Fruit fly (Drosophila melanogaster): ENCODE data around the gene CG44227.

CG44227 gene

dm6 chr3R:8669900-8670528 is 15.0 kb downstream of the CG44227 start:
- TF ChIP-seq NC2β (GFP tag; optimal IDR thresholded peaks at IDR 0.05) (no peak), CG14965 (GFP tag; optimal IDR thresholded peaks at IDR 0.05; ENCODE audit: borderline replicate concordance) (no peak), CG15479 (GFP tag; optimal IDR thresholded peaks at IDR 0.05) (no peak), jing (GFP tag; optimal IDR thresholded peaks at IDR 0.05) (no peak), CG17568 (GFP tag; optimal IDR thresholded peaks at IDR 0.05) (no peak), CG12744 (GFP tag; optimal IDR thresholded peaks at IDR 0.05) (no peak), slbo (GFP tag; IDR thresholded peaks at IDR 0.05) (peak; percentile 30; the same call in 1 of the 2 replicates), cas (GFP tag; IDR thresholded peaks at IDR 0.05) (no peak), CTCF (GFP tag; optimal IDR thresholded peaks at IDR 0.05) (no peak), Sox102F (GFP tag; optimal IDR thresholded peaks at IDR 0.05) (no peak), disco-r (GFP tag; optimal IDR thresholded peaks at IDR 0.05) (no peak), z (GFP tag; IDR thresholded peaks at IDR 0.05) (no peak), CG14050 (GFP tag; IDR thresholded peaks at IDR 0.05) (no peak), CG5180 (GFP tag; optimal IDR thresholded peaks at IDR 0.05) (no peak), nom (GFP tag; optimal IDR thresholded peaks at IDR 0.05) (no peak), CG16779 (GFP tag; IDR thresholded peaks at IDR 0.05) (no peak), grn (GFP tag; optimal IDR thresholded peaks at IDR 0.05) (no peak), ato (GFP tag; IDR thresholded peaks at IDR 0.05; ENCODE audit: partially characterized antibody) (no peak), Mes4 (GFP tag; optimal IDR thresholded peaks at IDR 0.05) (no peak), Bteb2 (GFP tag; optimal IDR thresholded peaks at IDR 0.05) (no peak), dati (GFP tag; IDR thresholded peaks at IDR 0.05) (no peak), Hand (GFP tag; optimal IDR thresholded peaks at IDR 0.05) (no peak), CG3838 (GFP tag; optimal IDR thresholded peaks at IDR 0.05) (no peak), dm (GFP tag; optimal IDR thresholded peaks at IDR 0.05) (no peak), CG11723 (GFP tag; optimal IDR thresholded peaks at IDR 0.05) (no peak), CG18262 (tag; optimal IDR thresholded peaks at IDR 0.05) (no peak), ara (GFP tag; IDR thresholded peaks at IDR 0.05) (no peak), CG34376 (GFP tag; optimal IDR thresholded peaks at IDR 0.05) (no peak), ERR (GFP tag; optimal IDR thresholded peaks at IDR 0.05) (peak; percentile 62), sisA (GFP tag; IDR thresholded peaks at IDR 0.05) (no peak), abd-A (tag; optimal IDR thresholded peaks at IDR 0.05) (no peak), ap (GFP tag; IDR thresholded peaks at IDR 0.05) (no peak), Oaz (GFP tag; IDR thresholded peaks at IDR 0.05) (no peak), scrt (GFP tag; optimal IDR thresholded peaks at IDR 0.05) (peak; percentile 60), Doc3 (GFP tag; IDR thresholded peaks at IDR 0.05; ENCODE audit: partially characterized antibody) (no peak), dimm (GFP tag; IDR thresholded peaks at IDR 0.05) (no peak), CG34224 (GFP tag; IDR thresholded peaks at IDR 0.05; ENCODE audit: partially characterized antibody) (no peak), GATAe (GFP tag; conservative IDR thresholded peaks at IDR 0.05) (no peak), Elba2 (GFP tag; optimal IDR thresholded peaks at IDR 0.05) (no peak), fu2 (GFP tag; optimal IDR thresholded peaks at IDR 0.05) (no peak), tx (GFP tag; optimal IDR thresholded peaks at IDR 0.05) (no peak), ssp (GFP tag; IDR thresholded peaks at IDR 0.05) (no peak), chif (GFP tag; optimal IDR thresholded peaks at IDR 0.05) (no peak), Mad (GFP tag; optimal IDR thresholded peaks at IDR 0.05) (no peak), pnt (GFP tag; optimal IDR thresholded peaks at IDR 0.05) (no peak), CG1233 (GFP tag; optimal IDR thresholded peaks at IDR 0.05) (no peak), ab (GFP tag; optimal IDR thresholded peaks at IDR 0.05) (no peak), sens-2 (GFP tag; IDR thresholded peaks at IDR 0.05) (no peak), MTF-1 (GFP tag; optimal IDR thresholded peaks at IDR 0.05; ENCODE audit: borderline replicate concordance) (peak; percentile 17), luna (GFP tag; optimal IDR thresholded peaks at IDR 0.05) (no peak), Drgx (GFP tag; IDR thresholded peaks at IDR 0.05) (peak; percentile 66), trh (GFP tag; optimal IDR thresholded peaks at IDR 0.05) (no peak)
